Fruit fly (Drosophila melanogaster) whole organism, pupa: Measurements from ENCODE around the gene CG2247.

Experiments
- CG10348 ChIP-seq: fragments of 200-800 bp; sonication (Bioruptor generic); IDR thresholded peaks from 2 replicates; pipeline ENCODE4 v1.3.6; 2022; ENCODE audit warnings: missing biosample characterization, missing genetic modification characterization
- CG12605 ChIP-seq: fragments of 200-800 bp; sonication (Bioruptor generic); IDR thresholded peaks from 2 replicates; pipeline ENCODE4 v1.3.6; 2022; ENCODE audit warnings: missing biosample characterization, missing genetic modification characterization
- CG13204 ChIP-seq: fragments of 200-800 bp; sonication (Bioruptor generic); optimal IDR thresholded peaks from 2 replicates; lab custom pipeline; 2018; ENCODE audit warnings: missing biosample characterization, mild to moderate bottlenecking, missing genetic modification characterization, moderate library complexity
- CG14655 ChIP-seq: fragments of 200-800 bp; sonication (Bioruptor generic); optimal IDR thresholded peaks from 3 replicates; lab custom pipeline; 2017; ENCODE audit warnings: mild to moderate bottlenecking, missing biosample characterization, missing genetic modification reagents, missing genetic modification characterization
- CG15710 ChIP-seq: fragments of 200-800 bp; sonication (Bioruptor generic); optimal IDR thresholded peaks from 2 replicates; lab custom pipeline; 2018; ENCODE audit warnings: missing biosample characterization, mild to moderate bottlenecking, missing genetic modification characterization, moderate library complexity
- CG17806 ChIP-seq: fragments of 200-800 bp; sonication (Bioruptor generic); optimal IDR thresholded peaks from 2 replicates; lab custom pipeline; 2018; ENCODE audit warnings: missing biosample characterization, mild to moderate bottlenecking, missing genetic modification characterization, moderate library complexity
- CG32121 ChIP-seq: fragments of 200-800 bp; sonication (Bioruptor generic); IDR thresholded peaks from 2 replicates; pipeline ENCODE4 v1.3.6; 2022; ENCODE audit warnings: missing biosample characterization, missing genetic modification characterization
- CG34367 ChIP-seq: fragments of 200-800 bp; sonication (Bioruptor generic); optimal IDR thresholded peaks from 2 replicates; lab custom pipeline; 2018; ENCODE audit warnings: missing biosample characterization, mild to moderate bottlenecking, missing genetic modification characterization
- CG4496 ChIP-seq: fragments of 200-800 bp; sonication (Bioruptor generic); IDR thresholded peaks from 3 replicates; pipeline ENCODE4 v1.3.6; 2022; ENCODE audit warnings: missing biosample characterization, missing genetic modification characterization
- CG8159 ChIP-seq: fragments of 200-800 bp; sonication (Bioruptor generic); optimal IDR thresholded peaks from 3 replicates; lab custom pipeline; 2018; ENCODE audit warnings: missing biosample characterization, mild to moderate bottlenecking, missing genetic modification characterization, moderate library complexity
- CG8301 ChIP-seq: fragments of 200-800 bp; sonication (Bioruptor generic); optimal IDR thresholded peaks from 2 replicates; lab custom pipeline; 2018; ENCODE audit warnings: missing biosample characterization, mild to moderate bottlenecking, missing genetic modification characterization
- CG9948 ChIP-seq: fragments of 200-800 bp; sonication (Bioruptor generic); optimal IDR thresholded peaks from 2 replicates; lab custom pipeline; 2018; ENCODE audit warnings: missing biosample characterization, mild to moderate bottlenecking, missing genetic modification characterization, moderate library complexity
- D1 ChIP-seq: fragments of 200-800 bp; sonication (Bioruptor generic); optimal IDR thresholded peaks from 2 replicates; lab custom pipeline; 2018; ENCODE audit warnings: missing biosample characterization, mild to moderate bottlenecking, missing genetic modification characterization, moderate library complexity
- EcR ChIP-seq: fragments of 200-800 bp; sonication (Bioruptor generic); optimal IDR thresholded peaks from 3 replicates; lab custom pipeline; 2019; ENCODE audit warnings: missing biosample characterization, missing genetic modification characterization, mild to moderate bottlenecking, moderate library complexity, missing genetic modification reagents
- Ets98B ChIP-seq: fragments of 200-800 bp; sonication (Bioruptor generic); IDR thresholded peaks from 2 replicates; pipeline ENCODE4 v1.3.6; 2022; ENCODE audit warnings: missing biosample characterization, missing genetic modification characterization
- Pif1A ChIP-seq: fragments of 200-800 bp; sonication (Bioruptor generic); optimal IDR thresholded peaks from 3 replicates; lab custom pipeline; 2016; ENCODE audit warnings: missing biosample characterization, missing genetic modification characterization
- Pif1B ChIP-seq: fragments of 200-800 bp; sonication (Bioruptor generic); optimal IDR thresholded peaks from 3 replicates; lab custom pipeline; 2016; ENCODE audit warnings: missing biosample characterization, missing genetic modification characterization
- fd96Ca ChIP-seq: fragments of 200-800 bp; sonication (Bioruptor generic); IDR thresholded peaks from 3 replicates; pipeline ENCODE4 v1.3.6; 2022; ENCODE audit warnings: missing biosample characterization, missing genetic modification characterization
- gl ChIP-seq: fragments of 200-800 bp; sonication (Bioruptor generic); optimal IDR thresholded peaks from 2 replicates; lab custom pipeline; 2018; ENCODE audit warnings: missing biosample characterization, mild to moderate bottlenecking, missing genetic modification characterization
- rn ChIP-seq: fragments of 200-800 bp; sonication (Bioruptor generic); IDR thresholded peaks from 2 replicates; pipeline ENCODE4 v1.3.6; 2022; ENCODE audit warnings: missing biosample characterization, missing genetic modification characterization

The CG2247 gene

DNA sequence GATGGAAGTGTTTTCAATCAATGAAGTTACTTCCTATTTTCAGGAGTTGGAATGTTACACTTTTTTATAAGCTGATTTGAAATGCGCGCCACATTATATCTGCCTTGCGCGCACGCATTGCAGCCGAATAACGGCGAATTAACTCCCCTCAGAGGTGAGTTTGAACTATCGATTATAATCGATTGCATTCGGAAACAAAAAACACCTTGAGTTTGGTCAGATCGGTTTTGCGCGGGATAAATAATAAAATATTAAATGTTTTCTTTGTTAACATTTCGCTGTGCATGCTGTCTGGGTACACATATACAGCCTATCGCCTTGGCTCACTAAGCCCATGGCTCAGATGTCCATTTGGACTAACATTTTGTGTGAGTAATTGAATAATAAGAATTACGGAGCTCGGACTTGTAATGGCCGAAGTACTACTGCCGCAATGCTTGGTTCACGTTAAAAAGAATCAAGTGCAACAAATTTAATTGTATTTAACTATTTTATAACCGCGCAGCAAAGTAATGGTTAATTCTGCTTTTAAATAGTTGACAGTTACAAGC lies 9.9 kb upstream of the CG2247 start:
- TF ChIP-seq Pif1A = no peak
- TF ChIP-seq CG8301 (tag; lab: Kevin White, UChicago) = no peak
- TF ChIP-seq CG13204 (GFP tag; lab: Kevin White, UChicago) = no peak
- no peak for TF ChIP-seq CG34367 (tag; lab: Kevin White, UChicago)
- no peak for TF ChIP-seq CG12605 (GFP tag; lab: Robert Waterston, UW)
- no peak for TF ChIP-seq CG9948
- TF ChIP-seq CG32121 (GFP tag; lab: Robert Waterston, UW) = no peak
- TF ChIP-seq rn (GFP tag; lab: Robert Waterston, UW) = no peak
- no peak for TF ChIP-seq Ets98B
- TF ChIP-seq Pif1B (GFP tag; lab: Kevin White, UChicago) = no peak

DNA sequence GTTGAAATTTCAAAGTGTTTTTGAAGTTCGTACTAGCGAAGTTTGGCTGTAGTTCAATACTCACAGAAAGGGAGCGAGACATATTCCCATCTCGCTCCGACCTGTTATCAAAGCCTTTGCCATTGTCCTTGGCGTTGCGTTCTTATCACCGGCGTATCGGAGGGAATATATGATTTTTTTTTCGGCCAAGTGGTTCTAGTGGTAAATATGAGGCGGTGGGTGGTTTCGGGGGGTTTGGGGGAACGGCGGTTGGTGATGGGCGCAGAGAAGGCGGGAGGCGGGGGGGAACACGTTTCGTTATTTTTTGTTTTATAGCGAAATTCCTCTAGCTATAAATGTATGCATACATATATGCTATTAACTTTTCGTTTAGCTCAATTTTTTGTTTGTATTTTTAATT lies 9.1 kb upstream of the CG2247 start:
- no peak for TF ChIP-seq D1 (tag; lab: Kevin White, UChicago)
- no peak for TF ChIP-seq CG17806 (tag; lab: Kevin White, UChicago)
- no peak for TF ChIP-seq Pif1B (GFP tag; lab: Kevin White, UChicago)
- TF ChIP-seq CG32121 (GFP tag; lab: Robert Waterston, UW) = no peak
- no peak for TF ChIP-seq CG4496 (GFP tag; lab: Robert Waterston, UW)
- TF ChIP-seq Pif1A = no peak
- no peak for TF ChIP-seq rn (GFP tag; lab: Robert Waterston, UW)
- TF ChIP-seq fd96Ca (GFP tag; lab: Robert Waterston, UW) = no peak
- no peak for TF ChIP-seq CG14655 (GFP tag; lab: Kevin White, UChicago)
- no peak for TF ChIP-seq CG13204 (GFP tag; lab: Kevin White, UChicago)
- no peak for TF ChIP-seq EcR
- TF ChIP-seq gl (tag; lab: Kevin White, UChicago) = no peak
- TF ChIP-seq CG10348 = no peak
- TF ChIP-seq, all 21 proteins: peak for 0

DNA sequence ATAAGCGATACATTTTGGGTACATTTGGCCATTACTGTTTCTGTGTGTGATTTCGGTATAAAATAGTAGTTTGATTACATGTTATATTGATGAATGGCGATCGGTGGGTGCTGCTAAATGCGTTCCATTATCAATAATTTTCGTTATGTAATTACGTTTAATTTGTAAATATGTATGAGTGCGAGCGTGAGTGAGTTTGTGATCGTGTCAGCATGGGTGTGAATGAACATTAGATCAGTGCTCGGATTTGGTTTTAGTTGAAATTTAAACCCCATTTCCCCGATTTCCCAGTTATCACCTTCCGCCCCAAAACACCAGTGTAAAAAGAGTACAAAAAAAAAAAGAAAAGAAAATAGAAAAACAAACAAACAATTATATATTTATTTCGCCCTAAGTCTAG lies 8.2 kb upstream of the CG2247 start:
- TF ChIP-seq CG34367 (tag; lab: Kevin White, UChicago) (no peak), CG4496 (GFP tag; lab: Robert Waterston, UW) (no peak), CG15710 (no peak), fd96Ca (GFP tag; lab: Robert Waterston, UW) (no peak), D1 (tag; lab: Kevin White, UChicago) (no peak), Pif1A (no peak), CG32121 (GFP tag; lab: Robert Waterston, UW) (no peak), CG10348 (no peak), Ets98B (no peak)
- TF ChIP-seq, all 21 proteins: peak for 0

DNA sequence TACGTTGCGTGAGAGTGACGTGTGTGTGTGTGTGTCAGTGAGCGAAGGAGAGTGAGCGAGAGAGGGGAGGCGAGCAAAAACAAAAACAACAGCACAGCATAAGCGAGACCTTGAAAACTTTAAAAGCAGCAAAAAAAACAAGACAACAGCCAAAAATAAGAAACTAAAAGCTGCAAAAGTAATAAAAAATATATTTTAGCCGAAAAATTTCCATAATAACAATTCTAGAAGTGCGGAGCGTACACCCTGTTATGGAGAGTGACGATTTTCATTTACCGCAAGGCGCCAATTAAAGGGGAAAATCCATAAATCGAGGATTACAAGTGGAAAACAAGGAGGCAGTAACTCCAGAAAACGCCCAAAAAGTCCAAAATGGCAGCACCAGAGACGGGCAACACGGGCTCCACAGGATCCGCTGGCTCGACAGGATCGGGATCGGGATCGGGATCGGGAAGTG lies 5.1 kb upstream of the CG2247 start:
- TF ChIP-seq CG8159 (tag; lab: Kevin White, UChicago) (no peak), CG4496 (GFP tag; lab: Robert Waterston, UW) (0 out of 3 replicates have a peak, but pooled peaks have one; percentile 33), CG34367 (tag; lab: Kevin White, UChicago) (no peak), rn (GFP tag; lab: Robert Waterston, UW) (no peak), CG12605 (GFP tag; lab: Robert Waterston, UW) (peak; percentile 44)

DNA sequence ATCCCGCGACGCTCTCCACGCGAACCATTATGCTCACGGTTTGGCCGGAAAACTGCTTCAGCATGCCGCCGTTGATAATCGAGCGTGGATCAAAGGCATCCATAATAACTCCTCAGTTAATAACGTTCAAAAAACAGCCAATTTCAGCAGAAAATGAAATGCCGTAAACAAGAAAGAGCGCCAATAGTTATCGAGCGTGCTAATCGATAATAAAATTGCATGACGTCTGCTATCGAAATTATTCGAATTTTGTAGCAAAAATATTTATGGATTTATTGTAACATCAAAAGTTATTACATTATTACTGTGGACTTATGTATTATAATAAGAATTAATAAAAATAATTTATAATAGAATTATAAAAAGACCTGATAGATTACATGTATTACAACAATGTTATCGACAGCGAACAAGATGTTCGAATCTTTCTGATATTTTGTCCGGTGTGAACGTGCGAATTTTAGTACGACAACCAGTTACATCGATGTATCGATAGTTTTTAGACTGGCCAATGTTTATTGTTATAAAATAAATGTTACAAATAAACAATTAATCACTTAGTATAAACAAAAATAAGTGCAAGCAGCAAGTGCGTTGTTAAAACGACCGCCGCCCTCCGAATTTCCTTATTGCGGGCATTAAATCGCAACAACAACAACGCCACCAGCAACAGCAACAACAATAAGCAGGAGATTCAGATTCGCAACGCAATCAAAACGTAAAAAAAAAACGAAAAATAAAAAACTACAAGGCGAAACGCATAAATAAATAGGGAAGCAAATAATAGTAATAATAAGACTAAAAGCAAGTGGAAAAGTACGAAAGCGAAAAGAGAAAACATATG lies 4.4 kb upstream of the CG2247 start, which contains the start of the genes RPA3 and Met:
Gene RPA3, minus strand, starts transcription at position 189 of the 844 bp plus-strand sequence.
Gene Met, plus strand, starts transcription at position 473 of the 844 bp plus-strand sequence.
- TF ChIP-seq CG34367 (tag; lab: Kevin White, UChicago) (peak; percentile 6), EcR (no peak), fd96Ca (GFP tag; lab: Robert Waterston, UW) (no peak)

DNA sequence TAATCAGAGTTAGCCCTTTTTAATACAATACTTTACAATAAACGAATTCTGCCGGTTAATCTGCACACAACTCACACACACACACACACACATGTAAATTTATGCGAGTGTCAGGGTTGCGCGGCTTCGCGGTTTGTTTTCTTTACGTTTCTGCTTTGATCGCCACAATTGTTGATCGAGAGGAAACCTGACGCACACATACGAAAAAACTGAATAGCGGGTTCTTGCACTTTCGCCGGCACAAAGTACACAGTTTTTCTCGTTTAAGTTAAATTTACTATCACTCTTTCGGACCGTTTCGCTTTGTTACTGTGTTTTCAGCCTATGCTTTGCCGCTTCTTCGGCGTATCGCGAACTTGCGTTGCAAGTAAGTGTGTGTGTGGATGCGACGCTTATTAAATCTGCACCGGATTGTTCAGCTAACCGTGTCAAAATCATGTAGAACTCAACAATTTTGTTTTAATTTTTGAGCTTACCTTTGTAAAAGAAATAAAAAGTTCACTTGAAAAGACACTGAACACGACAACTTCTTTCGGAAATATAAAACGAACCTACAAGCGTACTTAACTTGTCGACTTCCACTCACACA lies 302 bp downstream of the CG2247 start:
- peak; percentile 55 for TF ChIP-seq EcR
- no peak for TF ChIP-seq Pif1A

DNA sequence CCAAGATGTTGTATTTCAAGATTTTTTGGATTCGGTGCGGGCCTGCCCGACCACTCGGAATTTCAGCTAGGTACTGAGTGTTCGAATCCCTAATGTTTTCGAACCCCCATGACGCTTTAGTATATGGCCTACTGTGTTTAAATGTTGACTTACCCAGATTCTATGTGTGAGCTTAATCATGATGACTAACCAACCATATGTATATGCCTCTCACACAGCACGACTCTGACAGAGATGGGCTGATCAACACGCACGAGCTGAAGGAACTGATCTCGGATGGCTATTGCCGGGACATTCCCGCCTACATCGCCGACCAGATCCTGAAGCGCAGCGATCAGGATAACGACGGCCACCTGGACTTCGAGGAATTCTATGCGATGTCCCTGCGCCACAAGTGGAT lies 7.4 kb downstream of the CG2247 start, which contains the start of gene CG2533:
Gene CG2533, minus strand, starts transcription at position 101 of the 400 bp plus-strand sequence.
- TF ChIP-seq Ets98B (no peak), CG12605 (GFP tag; lab: Robert Waterston, UW) (no peak), Pif1A (no peak), CG8301 (tag; lab: Kevin White, UChicago) (no peak), fd96Ca (GFP tag; lab: Robert Waterston, UW) (no peak), D1 (tag; lab: Kevin White, UChicago) (no peak)
